Worm (Caenorhabditis elegans): Measurements from ENCODE around the gene F42A6.2.
"Not testable (repeated sequence)": the region's sequence is repeated elsewhere in the genome, so short reads cannot be mapped to it uniquely, and the experiment has no call there.

The F42A6.2 gene

ce11 chrIV:3389999-3390398 is 48.7 kb downstream of the F42A6.2 start, which contains the start of gene B0546.5:
Gene B0546.5 (minus strand): TSS chrIV:3390099.
- TF ChIP-seq sox-2 (GFP tag; IDR thresholded peaks at IDR 0.05); fkh-6 (tag; optimal IDR thresholded peaks at IDR 0.05); C38D4.7 (GFP tag; optimal IDR thresholded peaks at IDR 0.05): not testable (repeated sequence)
